Fruit fly (Drosophila melanogaster) whole organism, embryonic: ENCODE results near the gene CG4467.
A peak's percentile ranks its signal among the peaks of the same experiment; 100 is the strongest.

ENCODE experiments used
- CG14667 ChIP-seq: fragments of 200-800 bp; sonication (Bioruptor generic); IDR thresholded peaks from 2 replicates; pipeline ENCODE4 v1.3.6; 2022; ENCODE audit warnings: missing biosample characterization, missing genetic modification characterization
- CG4854 ChIP-seq: fragments of 200-800 bp; sonication (Bioruptor generic); optimal IDR thresholded peaks from 2 replicates; lab custom pipeline; 2016; ENCODE audit warnings: missing biosample characterization, missing genetic modification characterization, inconsistent platforms
- CHES-1-like ChIP-seq: fragments of 200-800 bp; sonication (Bioruptor generic); optimal IDR thresholded peaks from 2 replicates; lab custom pipeline; 2016; ENCODE audit warnings: missing biosample characterization, missing genetic modification characterization
- Deaf1 ChIP-seq: fragments of 200-800 bp; optimal IDR thresholded peaks from 3 replicates; lab custom pipeline; 2019; ENCODE audit warnings: missing biosample characterization, mild to moderate bottlenecking, missing genetic modification characterization, moderate library complexity
- Hmx ChIP-seq: fragments of 200-800 bp; sonication (Bioruptor generic); optimal IDR thresholded peaks from 2 replicates; lab custom pipeline; 2016; ENCODE audit warnings: missing biosample characterization, missing genetic modification characterization
- MBD-R2 ChIP-seq: fragments of 200-800 bp; sonication (Bioruptor generic); IDR thresholded peaks from 2 replicates; pipeline ENCODE4 v1.3.6; 2022; ENCODE audit warnings: missing biosample characterization, missing genetic modification characterization
- Six4 ChIP-seq: fragments of 200-800 bp; sonication (Bioruptor generic); optimal IDR thresholded peaks from 2 replicates; lab custom pipeline; 2016; ENCODE audit warnings: missing biosample characterization, missing genetic modification characterization
- dimm ChIP-seq: fragments of 200-800 bp; sonication (Bioruptor generic); IDR thresholded peaks from 2 replicates; pipeline ENCODE4 v1.3.6; 2022; ENCODE audit warnings: missing biosample characterization, missing genetic modification characterization
- dysf ChIP-seq: fragments of 200-800 bp; sonication (Bioruptor generic); IDR thresholded peaks from 3 replicates; pipeline ENCODE4 v1.3.6; 2022; ENCODE audit warnings: missing biosample characterization, missing genetic modification characterization
- h ChIP-seq: fragments of >200 bp; optimal IDR thresholded peaks from 2 replicates; lab custom pipeline; 2017
- nmo ChIP-seq: fragments of 200-800 bp; sonication (Bioruptor generic); optimal IDR thresholded peaks from 2 replicates; lab custom pipeline; 2018; ENCODE audit warnings: missing biosample characterization, mild to moderate bottlenecking, missing genetic modification characterization, moderate library complexity
- pum ChIP-seq: fragments of 200-800 bp; sonication (Bioruptor generic); optimal IDR thresholded peaks from 2 replicates; lab custom pipeline; 2016; ENCODE audit warnings: missing biosample characterization, missing genetic modification characterization
- zen ChIP-seq: fragments of 200-800 bp; sonication (Bioruptor generic); optimal IDR thresholded peaks from 3 replicates; lab custom pipeline; 2018; ENCODE audit warnings: missing biosample characterization, mild to moderate bottlenecking, missing genetic modification characterization, moderate library complexity

dm6 chr3R:23193400-23193799 lies 55.3 kb downstream of the CG4467 start:
- no peak for TF ChIP-seq dysf (GFP tag; lab: Robert Waterston, UW)
- TF ChIP-seq pum (GFP tag; lab: Kevin White, UChicago) = no peak
- no peak for TF ChIP-seq Hmx (GFP tag; lab: Kevin White, UChicago)
- no peak for TF ChIP-seq CG14667 (GFP tag; lab: Robert Waterston, UW)
- no peak for TF ChIP-seq Deaf1 (tag; lab: Kevin White, UChicago)
- no peak for TF ChIP-seq CG4854 (GFP tag; lab: Kevin White, UChicago)
- TF ChIP-seq dimm (GFP tag; lab: Robert Waterston, UW) = no peak
- TF ChIP-seq zen (tag; lab: Kevin White, UChicago) = peak; percentile 87
- no peak for TF ChIP-seq nmo (GFP tag; lab: Kevin White, UChicago)
- TF ChIP-seq CHES-1-like (GFP tag; lab: Kevin White, UChicago) = no peak
- TF ChIP-seq h (lab: Kevin White, UChicago) = no peak
- no peak for TF ChIP-seq Six4
- TF ChIP-seq MBD-R2 (GFP tag; lab: Robert Waterston, UW) = no peak
